Fruit fly (Drosophila melanogaster): ENCODE results near the gene Pgant6.

DNA sequence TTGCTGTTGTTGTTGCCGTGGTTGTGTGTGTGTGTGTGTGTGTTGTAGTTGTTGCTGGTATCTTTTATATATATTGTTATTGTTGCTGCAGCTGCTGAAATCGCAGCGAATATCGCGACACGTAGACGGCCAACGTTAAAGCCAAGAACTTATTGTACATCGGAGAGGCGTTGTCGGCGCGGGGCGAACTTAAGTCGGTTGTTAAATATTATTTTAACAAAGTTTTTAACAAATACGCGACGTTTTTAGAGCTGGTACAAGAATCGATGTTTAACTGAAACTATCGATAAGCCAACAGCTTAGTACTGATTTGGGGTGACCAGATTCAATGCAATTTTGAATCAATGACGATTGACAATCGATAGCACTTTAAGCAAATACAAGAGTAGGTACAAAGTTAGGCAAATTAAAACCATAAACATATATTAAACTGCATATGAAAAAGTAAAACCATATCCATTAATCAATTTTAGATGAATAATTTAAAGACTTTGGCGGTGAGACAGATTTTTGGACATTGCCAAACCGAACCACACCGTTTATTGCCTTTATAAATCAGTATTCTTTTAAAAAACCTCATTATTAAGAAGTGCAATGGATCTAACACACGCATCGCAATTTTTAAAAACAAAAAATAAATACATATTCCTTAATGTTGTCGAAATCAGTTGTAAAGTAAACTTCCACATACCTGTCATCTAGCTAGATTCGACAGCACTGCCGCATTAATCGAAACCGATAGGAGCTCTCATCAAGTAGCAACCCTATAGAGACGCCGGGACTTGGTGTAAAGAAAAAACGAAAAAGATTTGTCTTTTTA, 15.6 kb upstream of the Pgant6 start, which contains the start of the genes Mrtf and Non2:
- TF ChIP-seq pan (optimal IDR thresholded peaks at IDR 0.05) (no peak), usp (GFP tag; optimal IDR thresholded peaks at IDR 0.05) (no peak), Dll (optimal IDR thresholded peaks at IDR 0.05) (no peak), CG8478 (optimal IDR thresholded peaks at IDR 0.05) (no peak), EcR (GFP tag; optimal IDR thresholded peaks at IDR 0.05) (no peak)

Measured in whole organism.